Worm (Caenorhabditis elegans) whole organism, L4 larva: ENCODE results near the gene sms-1.

Experiments used
- F37D6.2 ChIP-seq: sonication (generic microtip); optimal IDR thresholded peaks from 2 replicates; lab custom pipeline; 2016; ENCODE audit warnings: mild to moderate bottlenecking, missing genetic modification characterization, missing compliant biosample characterization
- F44E2.7 ChIP-seq: fragments of 200-800 bp; sonication (Bioruptor generic); IDR thresholded peaks from 2 replicates; pipeline ENCODE4 v2.1.2; 2022; ENCODE audit warnings: missing genetic modification characterization, missing compliant biosample characterization
- R02D3.7 ChIP-seq: fragments of 150-350 bp; sonication (generic microtip); optimal IDR thresholded peaks from 3 replicates; lab custom pipeline; 2014; ENCODE audit warnings: missing biosample characterization, missing genetic modification characterization
- T20F7.1 ChIP-seq: fragments of 200-800 bp; sonication (Bioruptor generic); optimal IDR thresholded peaks from 2 replicates; lab custom pipeline; 2018; ENCODE audit warnings: mild to moderate bottlenecking, missing genetic modification characterization, missing compliant biosample characterization
- aha-1 ChIP-seq: fragments of 150-350 bp; peaks from one replicate; lab custom pipeline; 2014; ENCODE audit warnings: missing biosample characterization, missing genetic modification characterization
- aly-2 ChIP-seq: sonication (generic microtip); optimal IDR thresholded peaks from 2 replicates; lab custom pipeline; 2018; ENCODE audit warnings: missing biosample characterization, missing genetic modification characterization
- ama-1 ChIP-seq: fragments of 150-350 bp; optimal IDR thresholded peaks from 2 replicates; lab custom pipeline; 2014; ENCODE audit warnings: inconsistent platforms, mixed read lengths
- ceh-32 ChIP-seq: sonication (generic microtip); optimal IDR thresholded peaks from 2 replicates; lab custom pipeline; 2016; ENCODE audit warnings: mild to moderate bottlenecking, missing genetic modification characterization, missing compliant biosample characterization; ENCODE audit not compliant: poor library complexity
- ceh-62 ChIP-seq: sonication (generic microtip); optimal IDR thresholded peaks from 2 replicates; lab custom pipeline; 2017; ENCODE audit warnings: missing biosample characterization, missing genetic modification characterization
- ceh-82 ChIP-seq: sonication (generic microtip); optimal IDR thresholded peaks from 2 replicates; lab custom pipeline; 2017; ENCODE audit warnings: missing biosample characterization, missing genetic modification characterization
- daf-16 ChIP-seq, 3 experiments: sonication (generic microtip); optimal IDR thresholded peaks; 2 replicates each; lab custom pipeline; 2016 to 2017; ENCODE audit warnings: missing genetic modification characterization in 3 of 3, missing genetic modification reagents in 3 of 3, mild to moderate bottlenecking in 2 of 3, missing compliant biosample characterization in 2 of 3, missing biosample characterization in 1 of 3, moderate library complexity in 1 of 3
- daf-8 ChIP-seq: fragments of 200-800 bp; sonication (Bioruptor generic); IDR thresholded peaks from 2 replicates; pipeline ENCODE4 v1.3.6; 2022; ENCODE audit warnings: missing genetic modification characterization, missing compliant biosample characterization
- dmd-6 ChIP-seq: fragments of 200-800 bp; sonication (Bioruptor generic); IDR thresholded peaks from 2 replicates; pipeline ENCODE4 v1.3.6; 2022; ENCODE audit warnings: missing genetic modification reagents, missing genetic modification characterization, missing compliant biosample characterization
- dmd-8 ChIP-seq: fragments of 200-800 bp; sonication (Bioruptor generic); IDR thresholded peaks from 2 replicates; pipeline ENCODE4 v1.3.6; 2022; ENCODE audit warnings: missing genetic modification characterization, missing compliant biosample characterization
- dmd-9 ChIP-seq: fragments of 200-800 bp; sonication (Bioruptor generic); IDR thresholded peaks from 2 replicates; pipeline ENCODE4 v1.3.6; 2022; ENCODE audit warnings: missing genetic modification reagents, missing genetic modification characterization, missing compliant biosample characterization
- dve-1 ChIP-seq: sonication (generic microtip); optimal IDR thresholded peaks from 2 replicates; lab custom pipeline; 2017; ENCODE audit warnings: antibody characterized with exemption, mild to moderate bottlenecking, missing genetic modification characterization, missing compliant biosample characterization; ENCODE audit not compliant: insufficient read depth
- fkh-10 ChIP-seq: fragments of 150-350 bp; optimal IDR thresholded peaks from 2 replicates; lab custom pipeline; 2014; ENCODE audit warnings: missing biosample characterization, missing genetic modification reagents, missing genetic modification characterization
- hif-1 ChIP-seq, 2 experiments: sonication (generic microtip); optimal IDR thresholded peaks; 2 replicates each; lab custom pipeline; 2016 to 2017; ENCODE audit warnings: missing compliant biosample characterization in 2 of 2, missing genetic modification characterization in 2 of 2, missing genetic modification reagents in 2 of 2, missing genotype in 2 of 2, mild to moderate bottlenecking in 1 of 2
- hlh-30 ChIP-seq: sonication (generic microtip); optimal IDR thresholded peaks from 2 replicates; lab custom pipeline; 2017; ENCODE audit warnings: antibody characterized with exemption, mild to moderate bottlenecking, missing genetic modification characterization, missing compliant biosample characterization; ENCODE audit not compliant: insufficient read depth
- lin-15B ChIP-seq: fragments of 150-350 bp; sonication (generic microtip); optimal IDR thresholded peaks from 3 replicates; lab custom pipeline; 2014; ENCODE audit warnings: missing biosample characterization, missing genetic modification characterization
- lin-38 ChIP-seq: fragments of 200-800 bp; sonication (Bioruptor generic); IDR thresholded peaks from 2 replicates; pipeline ENCODE4 v1.3.6; 2022; ENCODE audit warnings: missing genetic modification reagents, missing genetic modification characterization, missing compliant biosample characterization
- lin-39 ChIP-seq: fragments of 150-350 bp; optimal IDR thresholded peaks from 2 replicates; lab custom pipeline; 2014; ENCODE audit warnings: missing biosample characterization, missing genetic modification reagents, missing genetic modification characterization
- madf-5 ChIP-seq, 2 experiments: fragments of 200-800 bp; sonication (Bioruptor generic); IDR thresholded peaks; 2 replicates each; pipeline ENCODE4 v1.3.6; 2022; ENCODE audit warnings: missing compliant biosample characterization in 2 of 2, missing genetic modification characterization in 2 of 2
- mdl-1 ChIP-seq, 2 experiments: fragments of 150-350 bp in 1 of 2; sonication (generic microtip) in 1 of 2; optimal IDR thresholded peaks; 2 replicates each; lab custom pipeline; 2014 to 2017; ENCODE audit warnings: missing biosample characterization in 2 of 2, missing genetic modification characterization in 2 of 2
- mdt-29 ChIP-seq: fragments of 200-800 bp; sonication (Bioruptor generic); IDR thresholded peaks from 2 replicates; pipeline ENCODE4 v1.3.6; 2022; ENCODE audit warnings: missing genetic modification reagents, missing genetic modification characterization, missing compliant biosample characterization
- nhr-102 ChIP-seq: sonication (generic microtip); optimal IDR thresholded peaks from 2 replicates; lab custom pipeline; 2016; ENCODE audit warnings: mild to moderate bottlenecking, missing genetic modification characterization, moderate library complexity, missing compliant biosample characterization
- nhr-111 ChIP-seq: fragments of 200-800 bp; sonication (Bioruptor generic); optimal IDR thresholded peaks from 2 replicates; lab custom pipeline; 2018; ENCODE audit warnings: mild to moderate bottlenecking, missing genetic modification characterization, missing compliant biosample characterization
- nhr-25 ChIP-seq: sonication (generic microtip); optimal IDR thresholded peaks from 2 replicates; lab custom pipeline; 2017; ENCODE audit warnings: missing genetic modification characterization, mild to moderate bottlenecking, missing compliant biosample characterization, antibody characterized with exemption, moderate library complexity, borderline replicate concordance; ENCODE audit not compliant: insufficient read depth
- nhr-41 ChIP-seq: fragments of 200-800 bp; sonication (Bioruptor generic); IDR thresholded peaks from 2 replicates; pipeline ENCODE4 v1.3.6; 2022; ENCODE audit warnings: missing genetic modification reagents, missing genetic modification characterization, missing compliant biosample characterization
- nhr-42 ChIP-seq: fragments of 200-800 bp; sonication (Bioruptor generic); IDR thresholded peaks from 2 replicates; pipeline ENCODE4 v1.3.6; 2022; ENCODE audit warnings: missing genetic modification characterization, missing compliant biosample characterization
- nhr-48 ChIP-seq: sonication (generic microtip); optimal IDR thresholded peaks from 2 replicates; lab custom pipeline; 2016; ENCODE audit warnings: mild to moderate bottlenecking, missing genetic modification characterization, missing compliant biosample characterization
- nhr-76 ChIP-seq: fragments of 150-350 bp; optimal IDR thresholded peaks from 2 replicates; lab custom pipeline; 2014; ENCODE audit warnings: missing biosample characterization, missing genetic modification characterization
- pha-4 ChIP-seq, 2 experiments: fragments of 150-350 bp in 1 of 2; fragments of 200-800 bp in 1 of 2; sonication (Bioruptor generic) in 1 of 2; IDR thresholded peaks in 1 of 2; optimal IDR thresholded peaks in 1 of 2; 2 replicates each; pipeline versions ENCODE4 v1.3.6 to Lab custom; 2014 to 2022; ENCODE audit warnings: missing genetic modification characterization in 2 of 2, missing genetic modification reagents in 2 of 2, missing biosample characterization in 1 of 2, missing compliant biosample characterization in 1 of 2
- rbr-2 ChIP-seq: sonication (generic microtip); optimal IDR thresholded peaks from 2 replicates; lab custom pipeline; 2016; ENCODE audit warnings: missing genotype, missing genetic modification characterization, missing compliant biosample characterization
- saeg-2 ChIP-seq: fragments of 200-800 bp; sonication (Bioruptor generic); IDR thresholded peaks from 2 replicates; pipeline ENCODE4 v1.3.6; 2022; ENCODE audit warnings: missing genetic modification reagents, missing genetic modification characterization, missing compliant biosample characterization
- unc-39 ChIP-seq: sonication (generic microtip); optimal IDR thresholded peaks from 2 replicates; lab custom pipeline; 2017; ENCODE audit warnings: missing biosample characterization, missing genetic modification characterization
- ztf-11 ChIP-seq: fragments of 150-350 bp; optimal IDR thresholded peaks from 2 replicates; lab custom pipeline; 2014; ENCODE audit warnings: missing biosample characterization, missing genetic modification characterization

The sms-1 gene

ce11 chrIV:11455824-11456223, 42.1 kb downstream of the sms-1 start:
- peak; percentile 95 for TF ChIP-seq aha-1 (tag; lab: Kevin White, UChicago)
- no peak for TF ChIP-seq nhr-42

- TF ChIP-seq nhr-102 (tag; lab: Kevin White, UChicago) (no peak), hif-1 (tag; optimal IDR thresholded peaks at IDR 0.05; lab: Kevin White, UChicago) (no peak), fkh-10 (GFP tag; lab: Kevin White, UChicago) (no peak), F37D6.2 (tag; lab: Kevin White, UChicago) (no peak), T20F7.1 (GFP tag; lab: Kevin White, UChicago) (no peak), nhr-48 (tag; lab: Kevin White, UChicago) (no peak), ztf-11 (tag; lab: Kevin White, UChicago) (no peak), R02D3.7 (no peak), ceh-32 (tag; lab: Kevin White, UChicago) (no peak), ceh-82 (tag; lab: Kevin White, UChicago) (no peak), ceh-62 (tag; lab: Kevin White, UChicago) (no peak)
Observed at ce11 chrIV:11452928-11453327, 45.0 kb downstream of the sms-1 start.

- TF ChIP-seq dmd-6 (GFP tag; lab: Robert Waterston, UW) (peak; percentile 44; the same call in 1 of the 2 replicates), pha-4 (GFP tag; IDR thresholded peaks at IDR 0.05; lab: Robert Waterston, UW) (no peak), pha-4 (tag; optimal IDR thresholded peaks at IDR 0.05; lab: Kevin White, UChicago) (no peak), nhr-25 (tag; lab: Kevin White, UChicago) (no peak), nhr-102 (tag; lab: Kevin White, UChicago) (no peak), ama-1 (lab: Kevin White, UChicago) (peak; percentile 22), fkh-10 (GFP tag; lab: Kevin White, UChicago) (no peak), hif-1 (tag; optimal IDR thresholded peaks at IDR 0.05; lab: Kevin White, UChicago) (no peak), daf-16 (GFP tag; optimal IDR thresholded peaks at IDR 0.05; lab: Kevin White, UChicago) (no peak), daf-16 (tag; optimal IDR thresholded peaks at IDR 0.05; lab: Kevin White, UChicago) (peak; percentile 92), rbr-2 (tag; lab: Kevin White, UChicago) (peak; percentile 1), hlh-30 (tag; lab: Kevin White, UChicago) (no peak), mdt-29 (no peak), unc-39 (no peak), F37D6.2 (tag; lab: Kevin White, UChicago) (no peak), aha-1 (tag; lab: Kevin White, UChicago) (peak; percentile 79)
- TF ChIP-seq, all 104 proteins: peak for 5
Observed at ce11 chrIV:11438255-11438654, 59.7 kb downstream of the sms-1 start.

ce11 chrIV:11435761-11436160, 62.2 kb downstream of the sms-1 start:
- TF ChIP-seq dmd-9 (GFP tag; lab: Robert Waterston, UW): no peak
- no peak for TF ChIP-seq aly-2 (tag; lab: Kevin White, UChicago)
- TF ChIP-seq lin-38 (GFP tag; lab: Robert Waterston, UW): no peak
- no peak for TF ChIP-seq mdt-29
- no peak for TF ChIP-seq mdl-1 (tag; optimal IDR thresholded peaks at IDR 0.05; lab: Kevin White, UChicago)
- TF ChIP-seq nhr-111: no peak
- no peak for TF ChIP-seq nhr-102 (tag; lab: Kevin White, UChicago)
- TF ChIP-seq dve-1 (tag; lab: Kevin White, UChicago): no peak
- no peak for TF ChIP-seq hlh-30 (tag; lab: Kevin White, UChicago)
- TF ChIP-seq lin-39: no peak
- no peak for TF ChIP-seq daf-8 (GFP tag; lab: Robert Waterston, UW)
- no peak for TF ChIP-seq lin-15B (tag; lab: Kevin White, UChicago)
- TF ChIP-seq madf-5 (GFP tag; IDR thresholded peaks at IDR 0.05; lab: Robert Waterston, UW): no peak
- TF ChIP-seq dmd-6 (GFP tag; lab: Robert Waterston, UW): no peak
- TF ChIP-seq nhr-41 (GFP tag; lab: Robert Waterston, UW): no peak
- TF ChIP-seq F44E2.7: no peak
- no peak for TF ChIP-seq nhr-76 (tag; lab: Kevin White, UChicago)
- TF ChIP-seq saeg-2 (GFP tag; lab: Robert Waterston, UW): no peak
- no peak for TF ChIP-seq dmd-8 (GFP tag; lab: Robert Waterston, UW)
- no peak for TF ChIP-seq nhr-42
